Worm (Caenorhabditis elegans) whole organism, early embryonic: ENCODE measurements around the gene kin-29.

ENCODE experiments used
- B0310.2 ChIP-seq: sonication (generic microtip); optimal IDR thresholded peaks from 2 replicates; lab custom pipeline; 2016; ENCODE audit warnings: mild to moderate bottlenecking, missing genetic modification characterization, missing compliant biosample characterization
- F13C5.2 ChIP-seq: sonication (generic microtip); optimal IDR thresholded peaks from 2 replicates; lab custom pipeline; 2017; ENCODE audit warnings: mild to moderate bottlenecking, missing genetic modification characterization, inconsistent platforms, missing compliant biosample characterization
- aly-1 ChIP-seq: sonication (generic microtip); optimal IDR thresholded peaks from 2 replicates; lab custom pipeline; 2016; ENCODE audit warnings: missing genetic modification characterization, missing compliant biosample characterization
- ama-1 ChIP-seq: fragments of 150-350 bp; optimal IDR thresholded peaks from 2 replicates; lab custom pipeline; 2014
- ceh-13 ChIP-seq: fragments of 200-800 bp; sonication (Bioruptor generic); optimal IDR thresholded peaks from 2 replicates; lab custom pipeline; 2018; ENCODE audit warnings: mild to moderate bottlenecking, missing genetic modification characterization, missing compliant biosample characterization
- ceh-36 ChIP-seq: sonication (generic microtip); optimal IDR thresholded peaks from 2 replicates; lab custom pipeline; 2016; ENCODE audit warnings: missing genetic modification characterization, inconsistent platforms, missing compliant biosample characterization
- ets-7 ChIP-seq: sonication (generic microtip); optimal IDR thresholded peaks from 2 replicates; lab custom pipeline; 2016; ENCODE audit warnings: missing genotype, missing genetic modification characterization, missing compliant biosample characterization
- flt-1 ChIP-seq: fragments of 200-800 bp; sonication (Bioruptor generic); IDR thresholded peaks from 2 replicates; pipeline ENCODE4 v1.3.6; 2022; ENCODE audit warnings: missing genetic modification characterization, missing compliant biosample characterization
- hmbx-1 ChIP-seq: sonication (generic microtip); optimal IDR thresholded peaks from 2 replicates; lab custom pipeline; 2016; ENCODE audit warnings: mild to moderate bottlenecking, missing genetic modification characterization, missing compliant biosample characterization
- hmg-4 ChIP-seq: fragments of 200-800 bp; sonication (Bioruptor generic); optimal IDR thresholded peaks from 2 replicates; lab custom pipeline; 2018; ENCODE audit warnings: mild to moderate bottlenecking, missing genetic modification characterization, missing compliant biosample characterization
- hnd-1 ChIP-seq: sonication (generic microtip); optimal IDR thresholded peaks from 2 replicates; lab custom pipeline; 2016; ENCODE audit warnings: missing genetic modification characterization, missing compliant biosample characterization
- pes-1 ChIP-seq: fragments of 200-800 bp; sonication (Bioruptor generic); IDR thresholded peaks from 2 replicates; pipeline ENCODE4 v1.3.6; 2022; ENCODE audit warnings: missing genetic modification reagents, missing genetic modification characterization, missing compliant biosample characterization
- scrt-1 ChIP-seq: fragments of 200-800 bp; sonication (Bioruptor generic); IDR thresholded peaks from 2 replicates; pipeline ENCODE4 v1.3.6; 2022; ENCODE audit warnings: missing genetic modification characterization, missing compliant biosample characterization
- sea-1 ChIP-seq: fragments of 200-800 bp; sonication (Bioruptor generic); conservative IDR thresholded peaks from 2 replicates; pipeline ENCODE4 v1.3.6; 2022; ENCODE audit warnings: missing genetic modification characterization, missing compliant biosample characterization
- tbx-11 ChIP-seq: fragments of 200-800 bp; sonication (Bioruptor generic); IDR thresholded peaks from 2 replicates; pipeline ENCODE4 v1.3.6; 2022; ENCODE audit warnings: missing genetic modification characterization, missing compliant biosample characterization
- tbx-37 ChIP-seq: fragments of 200-800 bp; sonication (Bioruptor generic); conservative IDR thresholded peaks from 2 replicates; pipeline ENCODE4 v1.3.6; 2022; ENCODE audit warnings: missing genetic modification reagents, missing genetic modification characterization, missing compliant biosample characterization
- tra-4 ChIP-seq: sonication (generic microtip); optimal IDR thresholded peaks from 2 replicates; lab custom pipeline; 2017; ENCODE audit warnings: missing genetic modification characterization, missing compliant biosample characterization

Gene kin-29

DNA sequence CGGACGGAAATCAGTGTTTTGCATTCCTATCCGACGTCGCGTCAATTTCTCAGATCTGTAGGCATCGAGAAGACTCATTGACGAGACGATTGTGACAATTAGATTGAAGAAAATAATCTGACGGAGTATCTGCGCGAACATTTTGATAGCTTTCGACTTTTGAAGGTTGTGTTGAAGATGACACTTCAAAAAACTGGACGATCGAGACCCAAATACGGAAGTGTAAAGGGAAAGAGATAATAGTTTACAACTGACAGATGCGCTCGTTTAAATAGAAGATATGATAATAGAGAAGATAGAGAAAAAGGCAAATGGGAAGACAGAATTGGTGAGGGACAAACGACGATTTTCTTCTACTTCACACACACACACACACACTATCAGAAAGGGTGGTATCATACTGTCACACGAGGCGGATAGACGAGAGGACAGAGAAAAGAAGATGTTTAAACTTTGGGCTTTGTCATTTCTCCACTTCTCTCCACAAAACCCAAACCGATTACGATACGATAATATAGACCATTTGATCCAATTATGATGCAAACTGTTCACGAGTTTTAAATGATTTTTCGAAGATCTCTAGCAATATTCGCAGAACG lies 39.0 kb upstream of the kin-29 start, which contains the start of gene B0410.3:
TSS of gene B0410.3 (minus strand) at position 351 of the 599 bp plus-strand sequence.
- TF ChIP-seq ama-1 (lab: Kevin White, UChicago) (no peak), B0310.2 (tag; lab: Kevin White, UChicago) (no peak), hmbx-1 (tag; lab: Kevin White, UChicago) (no peak)

DNA sequence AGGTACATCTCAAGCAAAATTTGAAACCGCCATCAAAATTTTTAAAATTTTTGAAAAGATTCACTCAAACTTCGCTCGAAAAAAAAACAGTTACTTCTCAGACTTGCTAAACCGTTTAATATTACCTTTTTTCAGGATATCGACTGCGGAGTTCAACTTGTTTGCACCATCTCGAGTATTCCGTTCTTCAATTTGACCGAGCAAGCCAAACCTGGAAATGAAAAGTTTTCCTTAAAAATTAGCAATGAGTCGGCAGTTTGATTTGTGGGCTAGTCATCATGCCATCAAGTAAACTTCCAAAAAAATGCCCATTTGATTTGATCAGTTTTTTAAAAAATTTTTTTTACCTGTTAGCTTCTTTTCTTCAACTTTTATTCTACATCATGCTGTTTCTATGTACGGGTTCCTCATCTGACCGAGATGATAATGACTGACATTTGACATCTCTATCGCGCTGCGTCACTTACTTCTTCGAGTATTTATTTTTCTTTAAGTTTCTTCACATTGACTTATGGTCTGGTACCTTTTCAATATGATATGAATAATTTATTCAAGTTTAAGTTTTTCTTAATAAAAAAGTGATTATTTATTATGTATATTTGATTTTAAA lies 37.9 kb upstream of the kin-29 start:
- no peak for TF ChIP-seq flt-1 (GFP tag; lab: Robert Waterston, UW)
- TF ChIP-seq ceh-13 = no peak
- no peak for TF ChIP-seq tbx-37
- no peak for TF ChIP-seq ets-7 (tag; lab: Kevin White, UChicago)
- no peak for TF ChIP-seq pes-1 (GFP tag; lab: Robert Waterston, UW)
- no peak for TF ChIP-seq aly-1 (tag; lab: Kevin White, UChicago)

- TF ChIP-seq hmg-4 (peak; percentile 98), scrt-1 (no peak), B0310.2 (tag; lab: Kevin White, UChicago) (no peak), pes-1 (GFP tag; lab: Robert Waterston, UW) (peak; percentile 64), ceh-36 (tag; lab: Kevin White, UChicago) (peak; percentile 30), flt-1 (GFP tag; lab: Robert Waterston, UW) (peak; percentile 42; the same call in 1 of the 2 replicates), tbx-11 (GFP tag; lab: Robert Waterston, UW) (0 out of 2 replicates have a peak, but pooled peaks have one; percentile 61), F13C5.2 (tag; lab: Kevin White, UChicago) (peak; percentile 82), aly-1 (tag; lab: Kevin White, UChicago) (peak; percentile 11), ets-7 (tag; lab: Kevin White, UChicago) (no peak), tbx-37 (peak; percentile 62), tra-4 (tag; lab: Kevin White, UChicago) (no peak), hmbx-1 (tag; lab: Kevin White, UChicago) (no peak), sea-1 (GFP tag; lab: Robert Waterston, UW) (peak; percentile 73; the same call in 1 of the 2 replicates), hnd-1 (tag; lab: Kevin White, UChicago) (peak; percentile 2), ama-1 (lab: Kevin White, UChicago) (no peak), ceh-13 (no peak)
These were observed 33.2 kb upstream of the kin-29 start, which contains the start of gene vang-1 for ce11 chrX:2885318-2885908. vang-1 (plus strand) TSS chrX:2885858.

ce11 chrX:2879529-2880265 lies 27.5 kb upstream of the kin-29 start, which contains the start of gene F53B3.5:
F53B3.5 (minus strand) TSS chrX:2879579.
- TF ChIP-seq F13C5.2 (tag; lab: Kevin White, UChicago) (peak; percentile 54), tbx-11 (GFP tag; lab: Robert Waterston, UW) (no peak), aly-1 (tag; lab: Kevin White, UChicago) (no peak), B0310.2 (tag; lab: Kevin White, UChicago) (no peak), sea-1 (GFP tag; lab: Robert Waterston, UW) (peak; percentile 51; the same call in 1 of the 2 replicates), hmg-4 (peak; percentile 92), hnd-1 (tag; lab: Kevin White, UChicago) (no peak), tra-4 (tag; lab: Kevin White, UChicago) (no peak), pes-1 (GFP tag; lab: Robert Waterston, UW) (peak; percentile 46; the same call in 1 of the 2 replicates), ama-1 (lab: Kevin White, UChicago) (no peak), flt-1 (GFP tag; lab: Robert Waterston, UW) (0 out of 2 replicates have a peak, but pooled peaks have one; percentile 12), ceh-13 (peak; percentile 12)

ce11 chrX:2877433-2877832 lies 25.2 kb upstream of the kin-29 start:
- TF ChIP-seq sea-1 (GFP tag; lab: Robert Waterston, UW) (no peak), F13C5.2 (tag; lab: Kevin White, UChicago) (no peak), tbx-11 (GFP tag; lab: Robert Waterston, UW) (no peak), scrt-1 (no peak), tra-4 (tag; lab: Kevin White, UChicago) (no peak), ama-1 (lab: Kevin White, UChicago) (no peak), tbx-37 (no peak), B0310.2 (tag; lab: Kevin White, UChicago) (no peak), hmg-4 (no peak), aly-1 (tag; lab: Kevin White, UChicago) (no peak), ceh-36 (tag; lab: Kevin White, UChicago) (no peak)

DNA sequence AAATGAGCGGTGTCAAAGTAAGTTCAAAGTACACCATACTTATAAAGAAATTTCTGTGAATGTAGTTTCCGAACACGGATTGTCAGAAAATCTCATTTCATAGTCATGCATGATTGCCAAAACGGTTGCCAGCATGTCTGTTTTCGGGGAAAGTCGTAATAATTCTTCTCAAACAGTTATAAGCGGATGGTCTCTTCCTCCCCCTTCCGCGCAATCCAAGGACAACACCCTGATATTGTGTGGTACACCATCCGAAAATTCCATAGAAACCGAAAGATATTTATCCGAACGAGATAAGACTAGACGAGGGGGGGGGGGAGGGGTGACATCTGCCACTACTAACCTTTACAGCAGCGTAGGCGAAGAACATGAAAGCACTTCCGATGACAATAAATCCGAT lies 22.4 kb upstream of the kin-29 start:
- TF ChIP-seq ets-7 (tag; lab: Kevin White, UChicago) = no peak
- no peak for TF ChIP-seq tra-4 (tag; lab: Kevin White, UChicago)
- TF ChIP-seq scrt-1 = no peak
- peak; percentile 19 for TF ChIP-seq ceh-36 (tag; lab: Kevin White, UChicago)

- TF ChIP-seq hnd-1 (tag; lab: Kevin White, UChicago) = no peak
- no peak for TF ChIP-seq ama-1 (lab: Kevin White, UChicago)
- no peak for TF ChIP-seq scrt-1
- TF ChIP-seq ceh-13 = no peak
- TF ChIP-seq hmbx-1 (tag; lab: Kevin White, UChicago) = no peak
- no peak for TF ChIP-seq tbx-37
- no peak for TF ChIP-seq tra-4 (tag; lab: Kevin White, UChicago)
- no peak for TF ChIP-seq hmg-4
- no peak for TF ChIP-seq aly-1 (tag; lab: Kevin White, UChicago)
- no peak for TF ChIP-seq F13C5.2 (tag; lab: Kevin White, UChicago)
- no peak for TF ChIP-seq pes-1 (GFP tag; lab: Robert Waterston, UW)
- TF ChIP-seq sea-1 (GFP tag; lab: Robert Waterston, UW) = no peak
- no peak for TF ChIP-seq ets-7 (tag; lab: Kevin White, UChicago)
- TF ChIP-seq tbx-11 (GFP tag; lab: Robert Waterston, UW) = no peak
- no peak for TF ChIP-seq B0310.2 (tag; lab: Kevin White, UChicago)
- TF ChIP-seq ceh-36 (tag; lab: Kevin White, UChicago) = no peak
- no peak for TF ChIP-seq flt-1 (GFP tag; lab: Robert Waterston, UW)
These were observed 21.0 kb upstream of the kin-29 start for ce11 chrX:2873272-2873671.
